Worm (Caenorhabditis elegans) whole organism, late embryonic: Measurements from ENCODE around the gene cog-1.

ENCODE experiments used
- F13H6.1 ChIP-seq: sonication (generic microtip); optimal IDR thresholded peaks from 2 replicates; lab custom pipeline; 2016; ENCODE audit warnings: missing genetic modification characterization, missing compliant biosample characterization
- T23F11.4 ChIP-seq: fragments of 200-800 bp; sonication (Bioruptor generic); optimal IDR thresholded peaks from 2 replicates; lab custom pipeline; 2018; ENCODE audit warnings: mild to moderate bottlenecking, missing genetic modification characterization, missing compliant biosample characterization
- ceh-14 ChIP-seq: sonication (generic microtip); optimal IDR thresholded peaks from 2 replicates; lab custom pipeline; 2016; ENCODE audit warnings: missing genotype, missing genetic modification characterization, missing compliant biosample characterization
- ceh-22 ChIP-seq: sonication (generic microtip); optimal IDR thresholded peaks from 2 replicates; lab custom pipeline; 2017; ENCODE audit warnings: missing biosample characterization, missing genetic modification characterization
- ceh-24 ChIP-seq: sonication (generic microtip); optimal IDR thresholded peaks from 2 replicates; lab custom pipeline; 2016; ENCODE audit warnings: mild to moderate bottlenecking, missing genetic modification characterization, missing compliant biosample characterization
- ceh-48 ChIP-seq: sonication (generic microtip); optimal IDR thresholded peaks from 2 replicates; lab custom pipeline; 2016; ENCODE audit warnings: missing genetic modification characterization, inconsistent platforms, missing compliant biosample characterization
- ceh-6 ChIP-seq: fragments of 200-800 bp; sonication (Bioruptor generic); optimal IDR thresholded peaks from 2 replicates; lab custom pipeline; 2018; ENCODE audit warnings: mild to moderate bottlenecking, missing genetic modification characterization, missing compliant biosample characterization
- dmd-4 ChIP-seq: sonication (generic microtip); optimal IDR thresholded peaks from 2 replicates; lab custom pipeline; 2016; ENCODE audit warnings: borderline replicate concordance, missing genetic modification characterization, missing compliant biosample characterization
- ets-4 ChIP-seq: sonication (generic microtip); optimal IDR thresholded peaks from 2 replicates; lab custom pipeline; 2016; ENCODE audit warnings: missing genetic modification characterization, missing compliant biosample characterization
- fkh-6 ChIP-seq: sonication (generic microtip); optimal IDR thresholded peaks from 2 replicates; lab custom pipeline; 2016; ENCODE audit warnings: missing genetic modification characterization, missing compliant biosample characterization
- hlh-13 ChIP-seq: fragments of 200-800 bp; sonication (Bioruptor generic); optimal IDR thresholded peaks from 2 replicates; lab custom pipeline; 2018; ENCODE audit warnings: mild to moderate bottlenecking, missing genetic modification characterization, missing compliant biosample characterization
- hlh-15 ChIP-seq: sonication (generic microtip); optimal IDR thresholded peaks from 2 replicates; lab custom pipeline; 2016; ENCODE audit warnings: missing genetic modification characterization, missing compliant biosample characterization
- hlh-6 ChIP-seq: sonication (generic microtip); optimal IDR thresholded peaks from 2 replicates; lab custom pipeline; 2016; ENCODE audit warnings: missing genotype, missing genetic modification characterization, missing compliant biosample characterization
- lim-6 ChIP-seq: sonication (generic microtip); optimal IDR thresholded peaks from 2 replicates; lab custom pipeline; 2016; ENCODE audit warnings: missing genetic modification characterization, missing compliant biosample characterization
- nfya-1 ChIP-seq: sonication (generic microtip); optimal IDR thresholded peaks from 2 replicates; lab custom pipeline; 2017; ENCODE audit warnings: missing genetic modification characterization, mild to moderate bottlenecking, missing compliant biosample characterization, antibody characterized with exemption, moderate library complexity
- odd-2 ChIP-seq: sonication (generic microtip); optimal IDR thresholded peaks from 2 replicates; lab custom pipeline; 2017; ENCODE audit warnings: antibody characterized with exemption, mild to moderate bottlenecking, missing genetic modification characterization, missing compliant biosample characterization
- pag-3 ChIP-seq: sonication (generic microtip); optimal IDR thresholded peaks from 2 replicates; lab custom pipeline; 2016; ENCODE audit warnings: missing compliant biosample characterization, missing genetic modification characterization, borderline replicate concordance
- syd-9 ChIP-seq: sonication (generic microtip); optimal IDR thresholded peaks from 2 replicates; lab custom pipeline; 2016; ENCODE audit warnings: mild to moderate bottlenecking, missing genetic modification characterization, moderate library complexity, missing compliant biosample characterization
- tbx-2 ChIP-seq: sonication (generic microtip); optimal IDR thresholded peaks from 2 replicates; lab custom pipeline; 2016; ENCODE audit warnings: missing genetic modification characterization, missing compliant biosample characterization
- tbx-7 ChIP-seq: sonication (generic microtip); optimal IDR thresholded peaks from 2 replicates; lab custom pipeline; 2016; ENCODE audit warnings: missing genotype, missing genetic modification characterization, missing compliant biosample characterization
- ttx-3 ChIP-seq: sonication (generic microtip); optimal IDR thresholded peaks from 2 replicates; lab custom pipeline; 2016; ENCODE audit warnings: missing genetic modification reagents, missing genetic modification characterization, missing compliant biosample characterization
- unc-3 ChIP-seq, 2 experiments: fragments of 200-800 bp in 1 of 2; sonication (Bioruptor generic) in 1 of 2; sonication (generic microtip) in 1 of 2; conservative IDR thresholded peaks in 1 of 2; optimal IDR thresholded peaks in 1 of 2; 2 replicates each; pipeline versions ENCODE4 v1.3.6 to Lab custom; 2016 to 2022; ENCODE audit warnings: missing compliant biosample characterization in 2 of 2, missing genetic modification characterization in 2 of 2, missing genetic modification reagents in 1 of 2
- unc-86 ChIP-seq: sonication (generic microtip); optimal IDR thresholded peaks from 2 replicates; lab custom pipeline; 2016; ENCODE audit warnings: missing genetic modification characterization, missing compliant biosample characterization
- ztf-16 ChIP-seq: sonication (generic microtip); optimal IDR thresholded peaks from 2 replicates; lab custom pipeline; 2017; ENCODE audit warnings: missing genetic modification characterization, missing compliant biosample characterization

Gene cog-1

DNA sequence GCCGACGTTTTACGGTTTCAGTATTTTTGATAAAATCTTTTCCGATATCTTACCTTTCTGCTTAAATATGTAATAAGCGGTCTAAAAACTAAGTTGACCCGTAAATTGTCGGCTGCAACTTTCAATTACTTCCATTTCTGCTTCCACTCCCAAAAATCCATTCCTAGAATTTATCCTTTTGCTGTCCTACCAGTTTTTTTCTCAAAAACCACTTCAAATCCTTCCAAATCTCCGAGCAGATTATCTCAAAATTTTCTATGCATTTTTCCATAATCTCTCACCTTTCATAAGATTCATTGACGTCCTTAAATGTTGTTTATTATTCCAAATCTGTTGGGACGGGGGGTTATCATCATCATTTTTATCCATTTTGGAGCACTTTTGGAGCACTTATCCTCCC is 38.7 kb downstream of the cog-1 start:
- TF ChIP-seq ets-4 (no peak), ztf-16 (tag; lab: Kevin White, UChicago) (no peak), unc-86 (tag; lab: Kevin White, UChicago) (no peak), tbx-2 (no peak), unc-3 (GFP tag; conservative IDR thresholded peaks at IDR 0.05; lab: Robert Waterston, UW) (no peak), unc-3 (tag; optimal IDR thresholded peaks at IDR 0.05; lab: Kevin White, UChicago) (no peak), ceh-14 (tag; lab: Kevin White, UChicago) (no peak), nfya-1 (tag; lab: Kevin White, UChicago) (no peak), ceh-24 (tag; lab: Kevin White, UChicago) (no peak)

- TF ChIP-seq F13H6.1 (tag; lab: Kevin White, UChicago) (no peak), T23F11.4 (no peak), fkh-6 (tag; lab: Kevin White, UChicago) (no peak), pag-3 (tag; lab: Kevin White, UChicago) (no peak), ceh-14 (tag; lab: Kevin White, UChicago) (no peak), ttx-3 (tag; lab: Kevin White, UChicago) (no peak), hlh-15 (tag; lab: Kevin White, UChicago) (no peak), dmd-4 (no peak), ceh-22 (no peak)
Measured at ce11 chrII:14945518-14945917, 43.2 kb downstream of the cog-1 start.

ce11 chrII:14946545-14946944 is 44.3 kb downstream of the cog-1 start:
- TF ChIP-seq ceh-6 (GFP tag; lab: Kevin White, UChicago) (no peak), tbx-2 (no peak), hlh-6 (no peak), lim-6 (no peak), T23F11.4 (no peak), F13H6.1 (tag; lab: Kevin White, UChicago) (no peak)

DNA sequence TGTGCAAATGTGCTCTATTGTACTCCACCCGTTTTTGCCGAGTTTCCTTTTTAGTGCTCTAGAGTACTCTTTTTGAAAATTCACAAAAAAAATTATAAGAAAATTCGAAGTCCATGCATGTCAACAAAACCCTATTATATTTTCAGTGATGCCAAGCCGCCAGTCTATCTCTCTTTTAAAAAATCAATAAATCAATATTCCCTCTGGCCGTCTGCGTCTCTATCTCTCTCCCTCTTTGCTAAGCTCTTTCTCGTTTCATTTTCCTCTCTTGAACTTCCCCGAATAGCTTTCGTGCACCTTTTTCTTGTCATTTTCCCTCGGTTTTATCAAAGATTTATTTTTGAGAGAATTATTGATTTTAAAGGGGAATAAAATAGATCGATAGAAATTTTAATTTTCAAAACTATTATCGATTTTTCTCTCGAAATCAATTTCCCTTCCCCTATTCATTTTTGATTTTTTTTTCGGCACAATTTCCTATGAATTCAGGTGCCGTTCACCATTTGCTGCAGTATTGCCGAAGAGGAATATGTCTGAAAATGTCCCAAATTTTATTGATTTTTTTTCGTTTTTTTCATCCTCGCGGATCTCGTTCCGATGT is 50.3 kb downstream of the cog-1 start:
- TF ChIP-seq ceh-48 (tag; lab: Kevin White, UChicago): peak; percentile 42
- TF ChIP-seq hlh-13 (GFP tag; lab: Kevin White, UChicago): no peak
- TF ChIP-seq tbx-7 (tag; lab: Kevin White, UChicago): no peak
- no peak for TF ChIP-seq odd-2 (tag; lab: Kevin White, UChicago)
- no peak for TF ChIP-seq syd-9 (tag; lab: Kevin White, UChicago)
